Worm (Caenorhabditis elegans) whole organism, L4 larva: ENCODE results near the gene Y43F8B.14.
"Not testable (repeated sequence)": the region's sequence is repeated elsewhere in the genome, so short reads cannot be mapped to it uniquely, and the experiment has no call there.

Experiments used
- F49E8.2 ChIP-seq: sonication (generic microtip); optimal IDR thresholded peaks from 2 replicates; lab custom pipeline; 2016; ENCODE audit warnings: missing compliant biosample characterization, mild to moderate bottlenecking, missing genetic modification characterization, borderline replicate concordance
- R02D3.7 ChIP-seq: fragments of 150-350 bp; sonication (generic microtip); optimal IDR thresholded peaks from 3 replicates; lab custom pipeline; 2014; ENCODE audit warnings: missing biosample characterization, missing genetic modification characterization
- T26A8.4 ChIP-seq: fragments of 200-800 bp; sonication (Bioruptor generic); IDR thresholded peaks from 2 replicates; pipeline ENCODE4 v1.3.6; 2022; ENCODE audit warnings: missing genetic modification characterization, missing compliant biosample characterization
- Y48G9A.11 ChIP-seq: fragments of 200-800 bp; sonication (Bioruptor generic); IDR thresholded peaks from 2 replicates; pipeline ENCODE4 v1.3.6; 2022; ENCODE audit warnings: missing genetic modification reagents, missing genetic modification characterization, missing compliant biosample characterization
- Y5F2A.4 ChIP-seq: fragments of 200-800 bp; sonication (Bioruptor generic); optimal IDR thresholded peaks from 2 replicates; lab custom pipeline; 2018; ENCODE audit warnings: mild to moderate bottlenecking, missing genetic modification characterization, missing compliant biosample characterization
- ZK337.2 ChIP-seq: fragments of 200-800 bp; sonication (Bioruptor generic); IDR thresholded peaks from 2 replicates; pipeline ENCODE4 v1.3.6; 2022; ENCODE audit warnings: missing genetic modification reagents, missing genetic modification characterization, missing compliant biosample characterization
- aha-1 ChIP-seq: fragments of 150-350 bp; peaks from one replicate; lab custom pipeline; 2014; ENCODE audit warnings: missing biosample characterization, missing genetic modification characterization
- arid-1 ChIP-seq: fragments of 200-800 bp; sonication (Bioruptor generic); conservative IDR thresholded peaks from 2 replicates; pipeline ENCODE4 v1.3.6; 2022; ENCODE audit warnings: missing genetic modification reagents, missing genetic modification characterization, missing compliant biosample characterization
- ceh-82 ChIP-seq: sonication (generic microtip); optimal IDR thresholded peaks from 2 replicates; lab custom pipeline; 2017; ENCODE audit warnings: missing biosample characterization, missing genetic modification characterization
- cey-2 ChIP-seq: sonication (generic microtip); optimal IDR thresholded peaks from 3 replicates; lab custom pipeline; 2017; ENCODE audit warnings: missing genetic modification characterization, mild to moderate bottlenecking, missing compliant biosample characterization, antibody characterized with exemption, borderline replicate concordance; ENCODE audit not compliant: insufficient read depth
- daf-12 ChIP-seq: fragments of 150-350 bp; optimal IDR thresholded peaks from 2 replicates; lab custom pipeline; 2014; ENCODE audit warnings: missing biosample characterization, missing genetic modification reagents, missing genetic modification characterization
- daf-16 ChIP-seq, 3 experiments: sonication (generic microtip); optimal IDR thresholded peaks; 2 replicates each; lab custom pipeline; 2016 to 2017; ENCODE audit warnings: missing genetic modification characterization in 3 of 3, missing genetic modification reagents in 3 of 3, mild to moderate bottlenecking in 2 of 3, missing compliant biosample characterization in 2 of 3, missing biosample characterization in 1 of 3, moderate library complexity in 1 of 3
- daf-19 ChIP-seq: fragments of 200-800 bp; sonication (Bioruptor generic); conservative IDR thresholded peaks from 2 replicates; pipeline ENCODE4 v1.3.6; 2022; ENCODE audit warnings: missing genetic modification characterization, missing compliant biosample characterization
- daf-8 ChIP-seq: fragments of 200-800 bp; sonication (Bioruptor generic); IDR thresholded peaks from 2 replicates; pipeline ENCODE4 v1.3.6; 2022; ENCODE audit warnings: missing genetic modification characterization, missing compliant biosample characterization
- dmd-6 ChIP-seq: fragments of 200-800 bp; sonication (Bioruptor generic); IDR thresholded peaks from 2 replicates; pipeline ENCODE4 v1.3.6; 2022; ENCODE audit warnings: missing genetic modification reagents, missing genetic modification characterization, missing compliant biosample characterization
- dmd-9 ChIP-seq: fragments of 200-800 bp; sonication (Bioruptor generic); IDR thresholded peaks from 2 replicates; pipeline ENCODE4 v1.3.6; 2022; ENCODE audit warnings: missing genetic modification reagents, missing genetic modification characterization, missing compliant biosample characterization
- dpl-1 ChIP-seq: fragments of 150-350 bp; optimal IDR thresholded peaks from 2 replicates; lab custom pipeline; 2014; ENCODE audit warnings: missing biosample characterization, missing genetic modification reagents, missing genetic modification characterization
- fkh-10 ChIP-seq: fragments of 150-350 bp; optimal IDR thresholded peaks from 2 replicates; lab custom pipeline; 2014; ENCODE audit warnings: missing biosample characterization, missing genetic modification reagents, missing genetic modification characterization
- gei-8 ChIP-seq: fragments of 200-800 bp; sonication (Bioruptor generic); optimal IDR thresholded peaks from 2 replicates; lab custom pipeline; 2018; ENCODE audit warnings: mild to moderate bottlenecking, missing genetic modification characterization, missing compliant biosample characterization
- hif-1 ChIP-seq, 2 experiments: sonication (generic microtip); optimal IDR thresholded peaks; 2 replicates each; lab custom pipeline; 2016 to 2017; ENCODE audit warnings: missing compliant biosample characterization in 2 of 2, missing genetic modification characterization in 2 of 2, missing genetic modification reagents in 2 of 2, missing genotype in 2 of 2, mild to moderate bottlenecking in 1 of 2
- hlh-11 ChIP-seq: fragments of 200-800 bp; sonication (Bioruptor generic); optimal IDR thresholded peaks from 2 replicates; lab custom pipeline; 2018; ENCODE audit warnings: mild to moderate bottlenecking, missing genetic modification characterization, missing compliant biosample characterization
- hlh-30 ChIP-seq: sonication (generic microtip); optimal IDR thresholded peaks from 2 replicates; lab custom pipeline; 2017; ENCODE audit warnings: antibody characterized with exemption, mild to moderate bottlenecking, missing genetic modification characterization, missing compliant biosample characterization; ENCODE audit not compliant: insufficient read depth
- lin-1 ChIP-seq: fragments of 200-800 bp; sonication (Bioruptor generic); IDR thresholded peaks from 2 replicates; pipeline ENCODE4 v1.3.6; 2022; ENCODE audit warnings: missing genetic modification reagents, missing genetic modification characterization, missing compliant biosample characterization
- lin-38 ChIP-seq: fragments of 200-800 bp; sonication (Bioruptor generic); IDR thresholded peaks from 2 replicates; pipeline ENCODE4 v1.3.6; 2022; ENCODE audit warnings: missing genetic modification reagents, missing genetic modification characterization, missing compliant biosample characterization
- lin-39 ChIP-seq: fragments of 150-350 bp; optimal IDR thresholded peaks from 2 replicates; lab custom pipeline; 2014; ENCODE audit warnings: missing biosample characterization, missing genetic modification reagents, missing genetic modification characterization
- lsy-2 ChIP-seq, 2 experiments: fragments of 150-350 bp in 1 of 2; sonication (generic microtip) in 1 of 2; optimal IDR thresholded peaks; 2 replicates each; lab custom pipeline; 2014 to 2017; ENCODE audit warnings: missing biosample characterization in 2 of 2, missing genetic modification characterization in 2 of 2
- madf-9 ChIP-seq: fragments of 200-800 bp; sonication (Bioruptor generic); conservative IDR thresholded peaks from 2 replicates; pipeline ENCODE4 v1.3.6; 2022; ENCODE audit warnings: missing genetic modification reagents, missing genetic modification characterization, missing compliant biosample characterization
- mdl-1 ChIP-seq, 2 experiments: fragments of 150-350 bp in 1 of 2; sonication (generic microtip) in 1 of 2; optimal IDR thresholded peaks; 2 replicates each; lab custom pipeline; 2014 to 2017; ENCODE audit warnings: missing biosample characterization in 2 of 2, missing genetic modification characterization in 2 of 2
- mep-1 ChIP-seq: fragments of 150-350 bp; sonication (generic microtip); optimal IDR thresholded peaks from 3 replicates; lab custom pipeline; 2014; ENCODE audit warnings: missing biosample characterization, missing genetic modification characterization
- nhr-111 ChIP-seq: fragments of 200-800 bp; sonication (Bioruptor generic); optimal IDR thresholded peaks from 2 replicates; lab custom pipeline; 2018; ENCODE audit warnings: mild to moderate bottlenecking, missing genetic modification characterization, missing compliant biosample characterization
- nhr-28 ChIP-seq: fragments of 150-350 bp; optimal IDR thresholded peaks from 2 replicates; lab custom pipeline; 2014; ENCODE audit warnings: missing biosample characterization, missing genetic modification characterization
- php-3 ChIP-seq: fragments of 200-800 bp; sonication (Bioruptor generic); IDR thresholded peaks from 2 replicates; pipeline ENCODE4 v1.3.6; 2022; ENCODE audit warnings: missing genetic modification reagents, missing genetic modification characterization, missing compliant biosample characterization
- pqm-1 ChIP-seq: sonication (generic microtip); optimal IDR thresholded peaks from 2 replicates; lab custom pipeline; 2017; ENCODE audit warnings: missing biosample characterization, missing genetic modification characterization
- rbr-2 ChIP-seq: sonication (generic microtip); optimal IDR thresholded peaks from 2 replicates; lab custom pipeline; 2016; ENCODE audit warnings: missing genotype, missing genetic modification characterization, missing compliant biosample characterization
- sdz-12 ChIP-seq: fragments of 200-800 bp; sonication (Bioruptor generic); optimal IDR thresholded peaks from 2 replicates; lab custom pipeline; 2018; ENCODE audit warnings: mild to moderate bottlenecking, missing genetic modification characterization, missing compliant biosample characterization
- snpc-4 ChIP-seq: fragments of 150-350 bp; optimal IDR thresholded peaks from 2 replicates; lab custom pipeline; 2014; ENCODE audit warnings: missing biosample characterization, missing genetic modification characterization
- spr-3 ChIP-seq: fragments of 200-800 bp; sonication (Bioruptor generic); optimal IDR thresholded peaks from 2 replicates; lab custom pipeline; 2018; ENCODE audit warnings: mild to moderate bottlenecking, missing genetic modification characterization, missing compliant biosample characterization
- tra-1 ChIP-seq: fragments of 200-800 bp; sonication (Bioruptor generic); IDR thresholded peaks from 2 replicates; pipeline ENCODE4 v1.3.6; 2022; ENCODE audit warnings: missing genetic modification reagents, missing genetic modification characterization, missing compliant biosample characterization
- unc-62 ChIP-seq, 3 experiments: fragments of 150-350 bp in 1 of 3; sonication (generic microtip); optimal IDR thresholded peaks in 2 of 3; peaks in 1 of 3; 1 replicate in 1 of 3; 2 replicates in 2 of 3; lab custom pipeline; 2014 to 2017; ENCODE audit warnings: missing biosample characterization in 3 of 3, missing genetic modification characterization in 3 of 3, missing genetic modification reagents in 3 of 3, missing genotype in 1 of 3
- zip-11 ChIP-seq: fragments of 200-800 bp; sonication (Bioruptor generic); IDR thresholded peaks from 2 replicates; pipeline ENCODE4 v1.3.6; 2022; ENCODE audit warnings: missing genetic modification characterization, missing compliant biosample characterization
- ztf-11 ChIP-seq: fragments of 150-350 bp; optimal IDR thresholded peaks from 2 replicates; lab custom pipeline; 2014; ENCODE audit warnings: missing biosample characterization, missing genetic modification characterization

Y43F8B.14 gene

DNA sequence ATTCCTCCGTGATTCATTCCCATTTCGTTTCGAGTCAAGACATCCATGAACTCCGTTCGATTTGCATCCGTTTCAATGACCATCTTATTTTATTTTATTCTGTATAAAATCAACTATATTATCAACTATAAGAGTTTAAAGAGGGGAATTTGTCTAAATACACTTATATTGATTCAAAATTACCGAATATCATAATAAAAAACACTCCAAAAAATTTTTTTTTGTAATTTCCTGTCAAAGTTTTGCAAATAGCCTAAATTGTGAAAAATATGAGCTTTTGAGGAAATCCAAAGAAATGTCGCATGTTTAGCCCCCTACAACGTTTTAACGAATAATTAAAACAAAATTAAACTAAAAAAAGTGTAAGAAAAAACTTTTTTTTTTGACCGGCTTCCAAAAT is 6.2 kb upstream of the Y43F8B.14 start, which contains the start of gene Y43F8B.15:
Y43F8B.15 (minus strand) TSS at position 101 of the 400 bp plus-strand sequence.
- TF ChIP-seq nhr-111 (GFP tag; lab: Kevin White, UChicago) (no peak), fkh-10 (GFP tag; lab: Kevin White, UChicago) (no peak), daf-8 (GFP tag; lab: Robert Waterston, UW) (no peak)

DNA sequence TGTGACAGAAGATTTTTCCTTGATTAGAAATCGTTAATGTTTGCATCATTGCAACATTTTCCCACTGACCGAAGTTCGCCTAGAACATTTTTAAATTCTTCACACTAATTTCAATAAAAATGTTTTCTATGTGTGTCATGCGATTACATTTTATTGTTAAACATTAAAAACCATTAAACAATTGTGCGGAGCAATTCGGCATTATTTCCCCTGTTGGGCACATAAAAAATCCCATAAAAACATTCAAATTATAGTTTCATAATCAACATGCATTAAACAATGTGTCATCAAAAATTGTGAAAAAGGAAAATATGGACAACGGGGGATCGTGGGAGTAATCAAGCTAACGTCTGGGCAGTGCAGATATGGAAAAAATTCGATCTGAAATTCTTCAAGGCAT is 3.7 kb upstream of the Y43F8B.14 start:
- TF ChIP-seq php-3 (GFP tag; lab: Robert Waterston, UW) = peak; percentile 98
- peak; percentile 26; the same call in 1 of the 2 replicates for TF ChIP-seq tra-1
- TF ChIP-seq daf-16 (GFP tag; optimal IDR thresholded peaks at IDR 0.05; lab: Kevin White, UChicago) = not testable (repeated sequence)
- TF ChIP-seq daf-16 (tag; optimal IDR thresholded peaks at IDR 0.05; lab: Kevin White, UChicago) = peak; percentile 31

DNA sequence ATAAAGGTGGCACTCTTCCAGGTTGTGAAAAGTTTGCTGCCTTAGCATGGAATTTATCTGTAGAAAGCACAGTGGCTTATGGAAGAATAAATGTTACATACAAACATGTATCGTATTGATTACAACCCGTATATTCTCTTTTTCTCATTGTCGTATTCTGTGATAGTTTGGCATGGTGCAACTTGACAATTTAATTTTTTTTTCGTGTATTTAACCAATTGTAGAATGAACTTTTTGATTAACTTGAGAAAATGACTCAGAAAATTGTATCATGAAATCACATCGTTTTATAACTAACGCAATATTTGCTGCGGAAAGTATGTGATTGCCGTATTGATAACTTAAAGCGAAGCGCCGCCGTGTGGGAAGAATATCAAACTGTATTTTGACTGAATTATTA is 1.3 kb upstream of the Y43F8B.14 start, which contains the start of gene Y43F8B.24:
Y43F8B.24 (plus strand) TSS at position 301 of the 400 bp plus-strand sequence.
- TF ChIP-seq ceh-82 (tag; lab: Kevin White, UChicago) (no peak), rbr-2 (tag; lab: Kevin White, UChicago) (no peak), hlh-11 (no peak), spr-3 (GFP tag; lab: Kevin White, UChicago) (no peak), daf-16 (GFP tag; optimal IDR thresholded peaks at IDR 0.05; lab: Kevin White, UChicago) (no peak), daf-16 (tag; optimal IDR thresholded peaks at IDR 0.05; lab: Kevin White, UChicago) (peak; percentile 17), zip-11 (GFP tag; lab: Robert Waterston, UW) (no peak), daf-12 (no peak), ZK337.2 (GFP tag; lab: Robert Waterston, UW) (no peak), sdz-12 (GFP tag; lab: Kevin White, UChicago) (no peak), lin-38 (GFP tag; lab: Robert Waterston, UW) (no peak), madf-9 (no peak), mep-1 (tag; lab: Kevin White, UChicago) (no peak), hif-1 (tag; optimal IDR thresholded peaks at IDR 0.05; lab: Kevin White, UChicago) (no peak), unc-62 (GFP tag; optimal IDR thresholded peaks at IDR 0.05 in 1 of 2; lab: Kevin White, UChicago) (peak in 1 of 2 experiments; percentile 7), unc-62 (tag; optimal IDR thresholded peaks at IDR 0.05; lab: Kevin White, UChicago) (no peak), daf-19 (GFP tag; lab: Robert Waterston, UW) (no peak), lin-39 (tag; lab: Kevin White, UChicago) (no peak)

DNA sequence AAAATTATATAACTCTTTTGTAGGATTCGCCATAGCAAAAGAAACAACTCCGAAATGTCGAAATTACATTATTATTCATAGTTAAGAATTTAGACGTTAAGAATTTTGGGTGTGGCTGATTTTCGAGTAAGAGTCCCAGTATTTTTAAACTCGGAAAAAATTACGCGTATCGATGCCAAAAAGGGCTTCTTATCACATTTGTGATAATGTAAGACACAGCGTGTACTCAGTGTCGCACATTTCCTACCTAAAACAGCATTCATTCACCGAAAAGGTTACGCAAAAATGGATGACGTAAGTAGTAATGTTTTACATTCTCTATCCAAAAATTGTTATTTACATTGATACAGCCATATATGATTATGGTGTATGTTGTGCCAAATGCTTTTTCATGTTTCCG is 6.2 kb downstream of the Y43F8B.14 start, which contains the start of gene M04C3.5:
M04C3.5 (plus strand) TSS at position 190 of the 400 bp plus-strand sequence.
- no peak for TF ChIP-seq snpc-4
- no peak for TF ChIP-seq daf-16 (GFP tag; optimal IDR thresholded peaks at IDR 0.05; lab: Kevin White, UChicago)
- peak; percentile 35 for TF ChIP-seq daf-16 (tag; optimal IDR thresholded peaks at IDR 0.05; lab: Kevin White, UChicago)
- peak; percentile 55 for TF ChIP-seq pqm-1 (tag; lab: Kevin White, UChicago)
- TF ChIP-seq dmd-6 (GFP tag; lab: Robert Waterston, UW) = peak; percentile 61
- TF ChIP-seq R02D3.7 (tag; lab: Kevin White, UChicago) = no peak
- no peak for TF ChIP-seq dmd-9 (GFP tag; lab: Robert Waterston, UW)
- TF ChIP-seq nhr-28 = peak; percentile 23
- TF ChIP-seq unc-62 (GFP tag; optimal IDR thresholded peaks at IDR 0.05 in 1 of 2; lab: Kevin White, UChicago) = peak in 1 of 2 experiments; percentile 67
- TF ChIP-seq unc-62 (tag; optimal IDR thresholded peaks at IDR 0.05; lab: Kevin White, UChicago) = no peak
- peak; percentile 26 for TF ChIP-seq hlh-11
- TF ChIP-seq aha-1 (tag; lab: Kevin White, UChicago) = peak; percentile 48

DNA sequence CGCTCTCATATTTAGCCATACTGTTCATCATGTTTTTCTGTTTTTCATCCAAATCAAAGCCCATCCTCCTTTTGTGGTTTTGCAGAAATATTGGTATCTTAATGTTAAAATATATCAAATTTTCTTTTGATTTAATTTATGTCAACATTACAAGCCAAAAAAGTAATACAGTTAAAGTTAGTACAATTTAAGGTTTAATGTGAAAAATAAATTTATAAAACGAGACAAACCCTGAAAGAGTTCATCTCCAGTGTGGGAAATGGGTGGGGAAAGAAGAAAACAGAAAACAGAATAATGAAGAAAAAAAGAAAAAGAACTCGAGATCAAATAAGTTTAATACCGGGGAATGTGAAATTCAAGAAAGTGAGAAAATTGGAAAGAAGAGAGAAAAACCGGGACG is 7.0 kb downstream of the Y43F8B.14 start, which contains the start of gene M04C3.2:
M04C3.2 (minus strand) TSS at position 101 of the 400 bp plus-strand sequence.
- TF ChIP-seq dpl-1 = no peak
- TF ChIP-seq ztf-11 = no peak
- TF ChIP-seq lsy-2 (tag; optimal IDR thresholded peaks at IDR 0.05; lab: Kevin White, UChicago) = no peak
- TF ChIP-seq Y5F2A.4 (GFP tag; lab: Kevin White, UChicago) = no peak
- no peak for TF ChIP-seq R02D3.7 (tag; lab: Kevin White, UChicago)
- TF ChIP-seq gei-8 (GFP tag; lab: Kevin White, UChicago) = no peak
- no peak for TF ChIP-seq Y48G9A.11 (GFP tag; lab: Robert Waterston, UW)
- no peak for TF ChIP-seq mdl-1 (tag; optimal IDR thresholded peaks at IDR 0.05; lab: Kevin White, UChicago)
- TF ChIP-seq dmd-6 (GFP tag; lab: Robert Waterston, UW) = no peak
- TF ChIP-seq F49E8.2 (tag; lab: Kevin White, UChicago) = no peak
- no peak for TF ChIP-seq arid-1 (GFP tag; lab: Robert Waterston, UW)
- no peak for TF ChIP-seq hlh-30 (tag; lab: Kevin White, UChicago)
- TF ChIP-seq lin-1 (GFP tag; lab: Robert Waterston, UW) = no peak
- TF ChIP-seq snpc-4 = no peak
- TF ChIP-seq pqm-1 (tag; lab: Kevin White, UChicago) = no peak
- TF ChIP-seq zip-11 (GFP tag; lab: Robert Waterston, UW) = no peak
- TF ChIP-seq cey-2 (tag; lab: Kevin White, UChicago) = no peak
- no peak for TF ChIP-seq T26A8.4 (GFP tag; lab: Robert Waterston, UW)
